Worm (Caenorhabditis elegans): ENCODE data around the gene B0361.11.

The B0361.11 gene

ce11 chrIII:7239416-7239815 is 38.0 kb upstream of the B0361.11 start:
- TF ChIP-seq egl-27 (tag; optimal IDR thresholded peaks at IDR 0.05): no peak
- TF ChIP-seq unc-62 (GFP tag; optimal IDR thresholded peaks at IDR 0.05 in 1 of 2): peak in 1 of 2 experiments; percentile 90
- TF ChIP-seq unc-62 (tag; optimal IDR thresholded peaks at IDR 0.05): no peak

ce11 chrIII:7241065-7241464 is 36.3 kb upstream of the B0361.11 start, which contains the start of gene ztf-31:
ztf-31 (plus strand) TSS chrIII:7241365.
- TF ChIP-seq F44E2.7 (GFP tag; IDR thresholded peaks at IDR 0.05) (no peak), hif-1 (tag; optimal IDR thresholded peaks at IDR 0.05) (no peak), aly-2 (tag; optimal IDR thresholded peaks at IDR 0.05) (no peak)

ce11 chrIII:7242988-7243387 is 34.4 kb upstream of the B0361.11 start, which contains the start of gene osm-10:
osm-10 (plus strand) TSS chrIII:7243280.
- TF ChIP-seq ztf-11 (tag; optimal IDR thresholded peaks at IDR 0.05) (no peak), aha-1 (tag) (peak; percentile 52)

DNA sequence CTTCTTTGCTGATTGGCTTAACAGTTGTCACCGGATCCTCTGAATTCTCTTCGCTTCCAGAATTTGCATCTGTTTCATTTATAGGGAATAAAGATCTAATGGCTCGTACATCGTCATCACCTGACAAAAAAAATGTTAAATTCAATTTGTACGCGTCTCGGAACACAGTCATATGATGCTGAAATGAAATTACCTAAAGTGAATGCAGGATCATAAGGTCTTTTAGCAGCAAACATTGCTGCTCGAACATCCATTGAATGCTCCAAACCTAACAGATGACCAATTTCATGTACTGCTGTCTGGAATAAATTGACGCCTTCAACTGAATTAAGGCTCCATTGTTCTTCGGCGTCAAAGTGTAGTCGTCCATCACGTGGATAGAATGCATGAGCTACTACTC is 31.0 kb upstream of the B0361.11 start:
- TF ChIP-seq ces-1 (GFP tag; optimal IDR thresholded peaks at IDR 0.05) (peak; percentile 59), nhr-42 (GFP tag; IDR thresholded peaks at IDR 0.05) (no peak), fkh-10 (GFP tag; optimal IDR thresholded peaks at IDR 0.05) (peak; percentile 64)

DNA sequence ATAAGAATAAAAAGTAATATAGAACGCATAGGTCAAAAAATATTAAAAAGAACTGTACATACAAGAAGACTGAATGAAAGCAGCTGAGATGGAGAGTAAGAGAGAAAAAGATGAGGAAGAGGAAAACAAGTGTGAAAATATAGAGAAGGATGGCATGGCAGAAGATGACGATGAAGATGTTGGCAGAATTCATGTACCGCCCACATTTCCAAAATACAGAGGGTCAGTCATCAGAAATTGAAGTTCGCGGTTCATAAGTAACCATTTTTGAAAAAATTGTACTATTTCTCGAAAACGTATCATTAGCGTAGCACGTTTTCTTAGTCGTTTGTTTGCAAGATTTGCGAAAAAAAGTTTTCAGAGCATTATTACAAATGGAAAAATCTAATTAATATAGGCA is 29.7 kb upstream of the B0361.11 start, which contains the start of gene zmp-6:
zmp-6 (minus strand) TSS at position 101 of the 400 bp plus-strand sequence.
- no peak for TF ChIP-seq aha-1 (tag)
- TF ChIP-seq unc-62 (GFP tag; optimal IDR thresholded peaks at IDR 0.05 in 1 of 2): peak in 1 of 2 experiments; percentile 44
- TF ChIP-seq unc-62 (tag; optimal IDR thresholded peaks at IDR 0.05): no peak
- TF ChIP-seq set-16 (GFP tag; IDR thresholded peaks at IDR 0.05): no peak
- no peak for TF ChIP-seq mxl-2 (GFP tag; conservative IDR thresholded peaks at IDR 0.05)

DNA sequence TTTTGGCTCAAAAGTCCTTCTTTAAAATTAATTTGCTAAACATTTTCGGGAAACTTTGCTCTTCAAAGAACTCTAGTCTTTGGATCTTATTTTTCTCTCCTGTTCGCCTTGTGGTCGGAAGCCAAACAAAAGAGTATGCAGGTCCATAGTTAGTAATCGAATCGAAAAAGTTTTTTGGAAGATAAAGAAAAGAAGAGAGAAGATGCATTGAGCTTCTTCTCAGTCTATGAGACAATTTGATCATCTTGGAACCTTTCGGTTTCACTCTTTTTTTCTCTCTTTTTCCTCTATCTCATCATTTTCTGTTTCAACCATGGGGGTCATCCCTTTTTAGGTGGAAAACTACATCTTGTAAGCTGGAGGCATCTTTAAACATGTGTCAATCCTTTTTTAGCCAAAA is 23.7 kb upstream of the B0361.11 start:
- TF ChIP-seq mdl-1 (tag; optimal IDR thresholded peaks at IDR 0.05): no peak
- peak; percentile 91 for TF ChIP-seq fkh-10 (GFP tag; optimal IDR thresholded peaks at IDR 0.05)
- no peak for TF ChIP-seq madf-5 (GFP tag; IDR thresholded peaks at IDR 0.05)
- TF ChIP-seq nhr-42 (GFP tag; IDR thresholded peaks at IDR 0.05): no peak
- no peak for TF ChIP-seq spr-3 (GFP tag; optimal IDR thresholded peaks at IDR 0.05)
- TF ChIP-seq Y75B8A.6 (GFP tag; IDR thresholded peaks at IDR 0.05): no peak
- TF ChIP-seq unc-62 (GFP tag; optimal IDR thresholded peaks at IDR 0.05 in 1 of 2): no peak
- no peak for TF ChIP-seq unc-62 (tag; optimal IDR thresholded peaks at IDR 0.05)
- TF ChIP-seq ces-1 (GFP tag; optimal IDR thresholded peaks at IDR 0.05): peak; percentile 80

DNA sequence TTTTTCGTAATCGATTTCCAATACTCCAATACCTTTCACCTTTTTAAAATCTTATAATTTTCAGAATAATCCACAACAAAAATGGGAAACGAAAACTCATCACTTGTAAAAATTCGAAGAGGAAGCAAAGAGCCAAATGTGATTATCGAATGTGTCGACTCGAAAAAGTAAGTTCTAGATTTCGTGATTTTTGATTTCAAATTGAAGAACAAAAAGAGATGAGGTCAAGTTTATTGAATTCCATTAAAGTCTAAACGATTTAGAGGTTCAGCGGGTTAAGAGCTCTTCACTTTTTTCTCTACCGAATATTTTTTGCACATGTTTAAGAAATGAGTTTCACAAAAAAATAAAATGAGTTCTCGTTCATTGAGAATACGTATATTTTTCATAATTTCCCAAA is 18.5 kb upstream of the B0361.11 start, which contains the start of gene B0361.4:
B0361.4 (plus strand) TSS at position 61 of the 400 bp plus-strand sequence.
- TF ChIP-seq spr-3 (GFP tag; optimal IDR thresholded peaks at IDR 0.05): no peak
- no peak for TF ChIP-seq Y5F2A.4 (GFP tag; optimal IDR thresholded peaks at IDR 0.05)
- no peak for TF ChIP-seq ZK337.2 (GFP tag; IDR thresholded peaks at IDR 0.05)
- TF ChIP-seq ces-1 (GFP tag; optimal IDR thresholded peaks at IDR 0.05): peak; percentile 10
- TF ChIP-seq lin-15B (tag; optimal IDR thresholded peaks at IDR 0.05): no peak
- TF ChIP-seq cey-2 (tag; optimal IDR thresholded peaks at IDR 0.05; ENCODE audit: borderline replicate concordance, insufficient read depth): no peak
- no peak for TF ChIP-seq F37D6.2 (tag; optimal IDR thresholded peaks at IDR 0.05)
- peak; percentile 71 for TF ChIP-seq fkh-10 (GFP tag; optimal IDR thresholded peaks at IDR 0.05)

DNA sequence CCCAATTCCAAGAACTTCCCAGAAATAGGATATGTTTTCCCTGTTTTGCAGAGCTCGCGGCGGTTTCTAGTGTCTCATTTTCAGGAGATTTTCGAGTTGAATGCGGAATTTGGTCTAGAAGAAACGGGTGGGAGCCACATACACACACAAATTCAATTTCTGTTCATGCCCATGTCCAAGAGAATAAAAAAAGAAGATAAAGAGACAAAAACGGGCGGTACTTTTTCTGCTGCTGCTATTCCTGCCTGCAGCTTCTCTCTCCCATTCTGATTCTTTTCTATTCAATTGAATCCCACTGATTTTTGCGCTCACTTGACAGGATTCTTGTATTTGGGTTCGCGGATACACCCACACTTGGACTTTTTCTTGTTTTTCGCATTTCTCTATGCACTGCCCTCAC is 14.8 kb upstream of the B0361.11 start:
- TF ChIP-seq ces-1 (GFP tag; optimal IDR thresholded peaks at IDR 0.05): peak; percentile 31
- TF ChIP-seq mep-1 (tag; optimal IDR thresholded peaks at IDR 0.05): no peak

DNA sequence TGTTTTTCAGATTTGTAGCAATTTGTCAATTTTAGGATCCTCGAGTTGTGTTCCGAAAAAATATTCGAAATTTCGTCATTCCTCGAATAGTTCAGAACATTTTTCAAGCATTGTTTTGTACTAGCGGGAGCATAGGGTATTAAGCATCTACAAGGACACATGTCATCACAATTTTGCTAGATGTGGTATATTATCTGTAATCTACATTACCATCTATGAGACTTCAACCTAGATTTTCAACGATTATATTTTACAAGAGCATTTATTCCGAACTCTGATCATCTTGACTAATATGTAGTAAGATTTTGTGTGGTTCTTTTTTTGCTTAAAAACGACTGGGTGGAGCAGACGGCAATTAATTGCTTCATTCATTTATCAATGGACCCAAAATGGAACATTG is 14.4 kb upstream of the B0361.11 start:
- peak in 1 of 2 experiments; percentile 92 for TF ChIP-seq unc-62 (GFP tag; optimal IDR thresholded peaks at IDR 0.05 in 1 of 2)
- no peak for TF ChIP-seq unc-62 (tag; optimal IDR thresholded peaks at IDR 0.05)
- TF ChIP-seq aha-1 (tag): no peak
